Worm (Caenorhabditis elegans) whole organism, midembryonic: ENCODE measurements around the gene nhr-19.
A peak's percentile ranks its signal among the peaks of the same experiment; 100 is the strongest.

Experiments
- T22C8.4 ChIP-seq: fragments of 200-800 bp; sonication (Bioruptor generic); IDR thresholded peaks from 2 replicates; pipeline ENCODE4 v1.3.6; 2022; ENCODE audit warnings: missing genetic modification characterization, missing compliant biosample characterization
- cog-1 ChIP-seq: sonication (generic microtip); optimal IDR thresholded peaks from 2 replicates; lab custom pipeline; 2016; ENCODE audit warnings: missing genetic modification characterization, missing compliant biosample characterization
- flt-1 ChIP-seq: fragments of 200-800 bp; sonication (Bioruptor generic); IDR thresholded peaks from 2 replicates; pipeline ENCODE4 v1.3.6; 2022; ENCODE audit warnings: missing genetic modification characterization, missing compliant biosample characterization
- klf-2 ChIP-seq: fragments of 200-800 bp; sonication (Bioruptor generic); conservative IDR thresholded peaks from 2 replicates; pipeline ENCODE4 v1.3.6; 2022; ENCODE audit warnings: missing genetic modification reagents, missing genetic modification characterization, missing compliant biosample characterization
- med-1 ChIP-seq: sonication (generic microtip); optimal IDR thresholded peaks from 2 replicates; lab custom pipeline; 2017; ENCODE audit warnings: missing genetic modification characterization, mild to moderate bottlenecking, missing compliant biosample characterization, antibody characterized with exemption, missing genetic modification reagents; ENCODE audit not compliant: insufficient read depth
- ref-1 ChIP-seq: fragments of 200-800 bp; sonication (Bioruptor generic); conservative IDR thresholded peaks from 2 replicates; pipeline ENCODE4 v1.3.6; 2022; ENCODE audit warnings: missing genetic modification reagents, missing genetic modification characterization, missing compliant biosample characterization
- tab-1 ChIP-seq: fragments of 200-800 bp; sonication (Bioruptor generic); IDR thresholded peaks from 2 replicates; pipeline ENCODE4 v1.3.6; 2022; ENCODE audit warnings: missing genetic modification characterization, missing compliant biosample characterization
- ztf-23 ChIP-seq: fragments of 200-800 bp; sonication (Bioruptor generic); IDR thresholded peaks from 2 replicates; pipeline ENCODE4 v1.3.6; 2022; ENCODE audit warnings: missing genetic modification reagents, missing genetic modification characterization, missing compliant biosample characterization
- ztf-29 ChIP-seq: fragments of 200-800 bp; sonication (Bioruptor generic); IDR thresholded peaks from 2 replicates; pipeline ENCODE4 v1.3.6; 2022; ENCODE audit warnings: missing genetic modification reagents, missing genetic modification characterization, missing compliant biosample characterization

The nhr-19 gene

DNA sequence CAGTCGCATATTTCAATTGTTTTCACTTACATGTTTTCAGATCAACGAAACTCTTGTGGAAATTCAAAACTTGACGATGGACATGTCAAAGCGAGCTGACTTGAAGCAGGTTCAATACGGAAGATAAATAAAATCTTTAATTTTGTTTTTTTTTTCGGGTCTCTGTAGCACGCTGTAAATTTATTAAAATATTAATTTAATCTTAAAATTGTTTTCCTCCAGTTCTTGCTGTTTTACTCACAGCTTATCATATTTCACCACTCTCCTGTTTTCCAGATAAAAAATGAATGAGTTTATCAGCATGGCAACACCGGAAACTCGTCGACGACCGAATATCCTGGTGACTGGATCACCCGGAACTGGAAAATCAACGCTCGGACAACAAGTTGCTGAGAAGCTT lies 8.9 kb downstream of the nhr-19 start, which contains the start of gene E02H1.6:
Gene E02H1.6, plus strand, starts transcription at position 301 of the 400 bp plus-strand sequence.
- no peak for TF ChIP-seq ztf-29 (GFP tag; lab: Robert Waterston, UW)
- TF ChIP-seq klf-2 (GFP tag; lab: Robert Waterston, UW): no peak
- TF ChIP-seq cog-1: no peak
- no peak for TF ChIP-seq med-1 (GFP tag; lab: Kevin White, UChicago)
- no peak for TF ChIP-seq flt-1
- no peak for TF ChIP-seq tab-1 (GFP tag; lab: Robert Waterston, UW)
- TF ChIP-seq ref-1 (GFP tag; lab: Robert Waterston, UW): no peak
- TF ChIP-seq T22C8.4 (GFP tag; lab: Robert Waterston, UW): no peak
- TF ChIP-seq ztf-23 (GFP tag; lab: Robert Waterston, UW): no peak

DNA sequence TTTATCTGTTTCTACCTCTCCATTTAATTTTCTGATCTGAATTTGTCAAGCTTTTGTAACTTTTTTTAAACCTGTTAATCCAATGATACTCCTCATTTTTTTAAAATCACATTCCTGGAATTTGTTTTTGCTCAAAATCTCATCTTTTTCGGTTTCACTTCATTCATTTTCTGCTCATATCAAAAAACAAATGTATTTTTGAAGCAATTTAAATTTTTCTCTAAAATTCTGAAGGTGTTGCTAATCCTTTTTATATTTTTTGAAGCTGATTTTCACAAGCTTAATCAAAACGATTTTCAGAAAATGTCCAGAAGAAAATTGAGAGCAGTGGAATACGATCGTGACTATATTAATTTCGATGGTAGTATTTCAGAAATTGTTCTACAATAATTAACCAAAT lies 10.4 kb downstream of the nhr-19 start, which contains the start of gene E02H1.5:
Gene E02H1.5, plus strand, starts transcription at position 301 of the 400 bp plus-strand sequence.
- no peak for TF ChIP-seq cog-1
- TF ChIP-seq flt-1: no peak
- no peak for TF ChIP-seq ztf-23 (GFP tag; lab: Robert Waterston, UW)
- TF ChIP-seq ref-1 (GFP tag; lab: Robert Waterston, UW): no peak
- no peak for TF ChIP-seq klf-2 (GFP tag; lab: Robert Waterston, UW)
- no peak for TF ChIP-seq ztf-29 (GFP tag; lab: Robert Waterston, UW)
- TF ChIP-seq tab-1 (GFP tag; lab: Robert Waterston, UW): no peak
- no peak for TF ChIP-seq med-1 (GFP tag; lab: Kevin White, UChicago)
- no peak for TF ChIP-seq T22C8.4 (GFP tag; lab: Robert Waterston, UW)

DNA sequence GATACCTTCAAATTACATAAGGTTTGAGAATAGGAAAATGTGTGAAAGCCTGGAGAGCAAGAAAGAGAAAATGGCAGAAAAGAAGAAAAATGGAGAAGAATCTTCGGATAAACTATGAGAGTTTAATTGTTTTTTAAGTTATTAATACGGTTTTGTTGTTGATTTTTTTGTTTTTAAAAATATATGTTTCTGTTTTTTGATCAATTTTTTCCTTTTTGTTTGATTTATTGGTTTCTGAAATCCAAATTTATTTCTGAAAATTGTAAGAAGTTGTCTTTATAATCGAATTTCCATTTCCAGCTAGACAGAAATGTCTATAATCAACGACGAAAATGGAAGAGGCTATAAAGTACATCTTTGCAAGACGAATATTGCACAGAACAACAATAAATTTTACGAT lies 12.6 kb downstream of the nhr-19 start, which contains the start of gene parp-2:
Gene parp-2, plus strand, starts transcription at position 301 of the 400 bp plus-strand sequence.
- TF ChIP-seq ztf-29 (GFP tag; lab: Robert Waterston, UW) (no peak), ztf-23 (GFP tag; lab: Robert Waterston, UW) (no peak), ref-1 (GFP tag; lab: Robert Waterston, UW) (no peak), med-1 (GFP tag; lab: Kevin White, UChicago) (no peak)

DNA sequence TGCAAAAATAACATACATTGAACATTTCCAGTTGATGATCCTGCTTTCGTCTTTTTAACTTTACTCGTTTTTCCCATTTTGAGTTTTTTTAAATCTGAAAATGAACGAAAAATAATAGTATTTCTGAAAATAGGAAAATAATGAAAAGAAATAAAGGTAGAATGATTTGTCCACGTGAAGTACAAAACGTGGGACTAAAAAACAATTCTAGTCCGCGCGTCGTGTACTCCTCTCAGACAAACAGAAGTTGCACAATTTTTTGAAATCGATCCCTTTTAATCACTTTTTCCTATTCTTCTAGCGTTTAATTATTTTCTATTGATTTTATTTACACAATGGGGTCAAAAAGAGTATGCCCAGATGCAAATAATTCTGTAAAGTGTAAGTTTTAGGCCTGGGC lies 14.3 kb downstream of the nhr-19 start, which contains the start of the genes E02H1.1 and tag-124:
Gene E02H1.1, minus strand, starts transcription at position 94 of the 400 bp plus-strand sequence.
Gene tag-124, plus strand, starts transcription at position 222 of the 400 bp plus-strand sequence.
- TF ChIP-seq ztf-29 (GFP tag; lab: Robert Waterston, UW): no peak
- TF ChIP-seq cog-1: peak; percentile 7
- peak; percentile 62 for TF ChIP-seq flt-1
- TF ChIP-seq ztf-23 (GFP tag; lab: Robert Waterston, UW): peak; percentile 52; the same call in 1 of the 2 replicates

DNA sequence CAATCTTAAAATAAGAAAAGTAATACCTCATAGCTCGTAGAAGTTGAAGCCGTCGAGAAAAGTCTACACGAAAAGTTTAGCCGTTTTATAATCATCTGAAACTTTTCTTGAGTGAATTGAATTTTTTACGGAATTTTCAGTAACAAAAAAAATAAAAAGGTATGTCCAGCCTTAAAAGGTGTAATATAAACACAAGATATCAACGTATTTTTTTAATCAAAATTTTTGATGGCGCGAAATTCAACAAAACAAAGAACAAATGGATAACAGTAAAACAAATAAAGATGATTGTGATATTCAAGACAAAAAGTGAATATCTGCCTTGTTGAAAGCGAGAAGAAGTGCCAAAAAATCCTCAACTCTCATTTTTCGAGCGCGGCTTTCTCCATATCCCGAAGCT lies 15.7 kb downstream of the nhr-19 start, which contains the start of gene eral-1:
Gene eral-1, minus strand, starts transcription at position 101 of the 400 bp plus-strand sequence.
- no peak for TF ChIP-seq cog-1
- TF ChIP-seq ztf-29 (GFP tag; lab: Robert Waterston, UW): no peak
- no peak for TF ChIP-seq klf-2 (GFP tag; lab: Robert Waterston, UW)
- no peak for TF ChIP-seq ref-1 (GFP tag; lab: Robert Waterston, UW)
- no peak for TF ChIP-seq med-1 (GFP tag; lab: Kevin White, UChicago)
- no peak for TF ChIP-seq tab-1 (GFP tag; lab: Robert Waterston, UW)
- no peak for TF ChIP-seq flt-1
- TF ChIP-seq ztf-23 (GFP tag; lab: Robert Waterston, UW): no peak
- TF ChIP-seq T22C8.4 (GFP tag; lab: Robert Waterston, UW): no peak

DNA sequence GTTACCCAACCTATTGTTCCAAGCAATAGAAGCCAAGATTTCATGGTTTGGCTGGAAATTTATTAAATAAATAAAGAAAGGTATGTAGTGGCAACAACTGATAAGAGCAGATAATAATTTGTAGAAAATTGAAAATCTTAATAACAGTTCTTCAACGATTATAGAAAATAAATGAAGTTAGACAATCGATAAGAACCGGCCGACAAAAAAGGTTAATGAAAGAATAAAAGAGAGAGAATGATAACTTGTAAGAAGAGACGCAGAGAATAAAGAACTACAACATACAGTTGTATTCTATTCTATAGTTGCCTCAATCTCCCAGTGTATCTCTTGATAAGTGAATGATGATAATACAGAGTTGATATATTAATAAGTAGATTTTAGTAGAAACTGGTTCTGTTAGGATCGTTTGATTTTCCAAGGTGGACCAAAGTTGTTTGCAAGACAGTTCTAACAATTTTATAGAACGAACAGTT lies 18.6 kb downstream of the nhr-19 start, which contains the start of gene ugt-58:
Gene ugt-58, minus strand, starts transcription at position 51 of the 476 bp plus-strand sequence.
- TF ChIP-seq ztf-29 (GFP tag; lab: Robert Waterston, UW) (no peak), med-1 (GFP tag; lab: Kevin White, UChicago) (no peak), ref-1 (GFP tag; lab: Robert Waterston, UW) (no peak), tab-1 (GFP tag; lab: Robert Waterston, UW) (no peak)

DNA sequence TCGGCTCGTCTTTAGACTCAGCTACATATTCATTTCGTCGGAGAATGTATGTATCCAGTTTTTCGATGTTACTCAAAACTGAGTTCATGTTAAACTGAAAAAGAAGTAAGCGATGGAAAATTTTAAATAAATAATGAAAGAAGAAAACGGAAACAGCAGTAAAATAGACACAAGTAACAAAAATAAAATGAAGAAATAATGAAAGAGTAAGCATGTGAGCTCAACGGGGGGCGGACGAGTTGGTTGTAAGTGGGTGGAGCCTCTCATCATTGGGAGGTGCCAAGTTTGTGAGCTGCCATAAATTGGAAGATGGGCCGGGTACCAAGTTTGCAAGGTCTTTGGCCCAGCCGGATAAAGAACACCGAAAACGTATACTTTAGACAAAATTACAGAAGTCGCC lies 21.9 kb downstream of the nhr-19 start, which contains the start of gene wee-1.1:
Gene wee-1.1, minus strand, starts transcription at position 101 of the 400 bp plus-strand sequence.
- TF ChIP-seq flt-1: no peak
- TF ChIP-seq cog-1: no peak
- no peak for TF ChIP-seq med-1 (GFP tag; lab: Kevin White, UChicago)
- no peak for TF ChIP-seq ref-1 (GFP tag; lab: Robert Waterston, UW)
- TF ChIP-seq ztf-23 (GFP tag; lab: Robert Waterston, UW): no peak

DNA sequence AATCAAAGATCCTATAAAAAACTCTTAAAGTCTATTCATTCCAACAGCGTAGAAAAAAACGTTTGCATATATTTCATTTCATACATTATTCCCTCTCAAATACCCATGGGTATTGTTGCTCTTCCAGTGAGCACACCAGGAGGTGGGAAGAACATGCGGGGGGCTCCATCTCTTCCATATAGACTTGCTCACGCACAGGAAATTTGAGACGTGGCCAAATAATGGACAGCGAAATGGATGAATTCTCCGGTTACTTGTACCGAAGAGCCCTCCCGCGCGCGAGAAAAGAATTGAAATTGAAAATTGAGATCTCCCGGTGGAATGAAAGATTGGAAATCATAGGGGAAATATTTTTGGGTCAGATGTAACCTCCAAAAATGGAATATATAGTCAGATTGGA lies 27.7 kb downstream of the nhr-19 start:
- no peak for TF ChIP-seq flt-1
- TF ChIP-seq ref-1 (GFP tag; lab: Robert Waterston, UW): no peak
- no peak for TF ChIP-seq cog-1

DNA sequence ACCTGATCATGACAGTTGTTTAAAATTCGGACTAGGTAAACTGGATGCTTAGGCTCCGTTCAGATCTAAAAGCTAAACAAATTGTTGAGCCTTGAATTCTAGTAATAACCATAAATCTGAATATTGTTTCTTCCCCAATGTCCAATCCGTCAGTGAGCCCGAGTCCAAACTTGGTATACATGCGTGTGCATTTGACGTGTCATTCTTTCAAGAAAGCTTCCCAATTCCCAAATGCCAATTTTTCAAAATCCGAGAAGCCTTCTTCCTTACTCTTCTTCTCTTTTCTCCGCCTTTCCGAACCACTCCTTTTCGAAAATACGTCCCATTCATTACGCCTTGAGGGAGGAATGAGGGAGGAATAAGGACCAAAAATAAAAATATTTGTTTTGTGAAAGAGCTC lies 28.6 kb downstream of the nhr-19 start:
- TF ChIP-seq tab-1 (GFP tag; lab: Robert Waterston, UW) (no peak), ztf-23 (GFP tag; lab: Robert Waterston, UW) (no peak), T22C8.4 (GFP tag; lab: Robert Waterston, UW) (no peak), med-1 (GFP tag; lab: Kevin White, UChicago) (no peak), flt-1 (no peak), klf-2 (GFP tag; lab: Robert Waterston, UW) (no peak), ref-1 (GFP tag; lab: Robert Waterston, UW) (no peak), cog-1 (no peak), ztf-29 (GFP tag; lab: Robert Waterston, UW) (no peak)

DNA sequence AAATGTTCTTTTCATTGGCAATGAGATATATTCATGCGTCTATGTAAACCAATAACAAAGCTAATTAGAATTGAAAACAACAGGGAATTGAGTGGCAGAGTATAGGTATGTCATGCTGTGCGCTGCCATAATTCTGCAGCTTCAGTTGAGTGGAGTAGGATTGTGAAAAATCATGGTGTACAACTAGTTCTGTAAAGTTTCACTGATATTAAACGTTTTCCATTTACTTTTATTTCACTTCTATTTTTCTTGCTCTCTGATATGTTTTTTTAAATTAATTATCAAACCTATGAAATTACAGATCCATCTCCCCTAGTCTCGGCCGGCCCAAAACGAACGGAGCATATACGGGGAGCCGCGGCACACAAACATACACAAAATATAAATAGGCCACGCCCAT lies 29.7 kb downstream of the nhr-19 start, which contains the start of gene exc-7:
Gene exc-7, plus strand, starts transcription at position 301 of the 400 bp plus-strand sequence.
- TF ChIP-seq ztf-23 (GFP tag; lab: Robert Waterston, UW) (no peak), klf-2 (GFP tag; lab: Robert Waterston, UW) (no peak), T22C8.4 (GFP tag; lab: Robert Waterston, UW) (no peak), ztf-29 (GFP tag; lab: Robert Waterston, UW) (no peak), flt-1 (no peak), med-1 (GFP tag; lab: Kevin White, UChicago) (no peak), ref-1 (GFP tag; lab: Robert Waterston, UW) (no peak)
